Worm (Caenorhabditis elegans) whole organism, L3 larva: ENCODE data around the gene srbc-26.

Source experiments
- aly-2 ChIP-seq: fragments of 150-350 bp; optimal IDR thresholded peaks from 2 replicates; lab custom pipeline; 2014; ENCODE audit warnings: missing biosample characterization, missing genetic modification characterization
- ceh-82 ChIP-seq: fragments of 150-350 bp; optimal IDR thresholded peaks from 2 replicates; lab custom pipeline; 2014; ENCODE audit warnings: missing biosample characterization, missing genetic modification characterization
- elt-2 ChIP-seq: sonication (generic microtip); optimal IDR thresholded peaks from 2 replicates; lab custom pipeline; 2016; ENCODE audit warnings: missing genetic modification reagents, mild to moderate bottlenecking, missing genetic modification characterization, missing compliant biosample characterization
- fkh-10 ChIP-seq: sonication (generic microtip); optimal IDR thresholded peaks from 2 replicates; lab custom pipeline; 2017; ENCODE audit warnings: missing biosample characterization, missing genetic modification reagents, missing genetic modification characterization
- fos-1 ChIP-seq: fragments of 150-350 bp; optimal IDR thresholded peaks from 2 replicates; lab custom pipeline; 2014; ENCODE audit warnings: missing biosample characterization, missing genetic modification characterization
- lin-15B ChIP-seq: fragments of 150-350 bp; optimal IDR thresholded peaks from 2 replicates; lab custom pipeline; 2014; ENCODE audit warnings: missing biosample characterization, missing genetic modification characterization
- mdl-1 ChIP-seq: fragments of 150-350 bp; optimal IDR thresholded peaks from 2 replicates; lab custom pipeline; 2014; ENCODE audit warnings: missing biosample characterization, missing genetic modification characterization
- nhr-237 ChIP-seq: fragments of 150-350 bp; optimal IDR thresholded peaks from 2 replicates; lab custom pipeline; 2014; ENCODE audit warnings: missing biosample characterization, missing genetic modification characterization
- nhr-25 ChIP-seq: sonication (generic microtip); optimal IDR thresholded peaks from 2 replicates; lab custom pipeline; 2017; ENCODE audit warnings: missing biosample characterization, missing genetic modification characterization
- nhr-77 ChIP-seq: fragments of 150-350 bp; optimal IDR thresholded peaks from 2 replicates; lab custom pipeline; 2014; ENCODE audit warnings: missing biosample characterization, missing genetic modification characterization
- pqm-1 ChIP-seq: fragments of 150-350 bp; optimal IDR thresholded peaks from 2 replicates; lab custom pipeline; 2017; ENCODE audit warnings: missing biosample characterization, missing genetic modification characterization, inconsistent platforms
- unc-62 ChIP-seq: fragments of 150-350 bp; sonication (generic microtip); optimal IDR thresholded peaks from 4 replicates; lab custom pipeline; 2014; ENCODE audit warnings: missing biosample characterization, missing genetic modification reagents, missing genetic modification characterization
- ztf-11 ChIP-seq: fragments of 150-350 bp; optimal IDR thresholded peaks from 2 replicates; lab custom pipeline; 2014; ENCODE audit warnings: missing biosample characterization, missing genetic modification characterization

DNA sequence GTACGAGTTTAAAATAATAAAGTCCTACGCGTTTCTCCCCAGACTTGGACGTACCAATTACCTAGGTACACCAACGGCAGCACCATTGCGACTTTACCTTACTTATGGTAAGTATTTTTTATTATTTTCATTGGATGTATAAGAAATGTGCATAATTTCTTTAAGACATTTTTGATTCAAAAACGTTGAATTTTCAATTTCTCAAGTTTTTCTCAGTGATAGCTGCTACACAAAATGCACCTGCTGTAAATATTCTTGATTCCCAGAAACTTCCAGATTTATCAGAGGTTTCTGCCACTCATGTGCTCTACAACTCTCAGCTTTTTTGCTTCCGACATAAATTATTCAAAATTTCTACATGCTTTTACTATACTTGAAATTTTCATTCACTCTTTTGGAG, 10.4 kb downstream of the srbc-26 start, which contains the start of gene srh-159:
- no peak for TF ChIP-seq lin-15B (tag; lab: Kevin White, UChicago)
- TF ChIP-seq nhr-237 (tag; lab: Kevin White, UChicago), result no peak
- no peak for TF ChIP-seq nhr-25 (tag; lab: Kevin White, UChicago)
- TF ChIP-seq ceh-82 (tag; lab: Kevin White, UChicago), result no peak
- no peak for TF ChIP-seq ztf-11
- no peak for TF ChIP-seq unc-62
- TF ChIP-seq fos-1 (tag; lab: Kevin White, UChicago), result no peak
- no peak for TF ChIP-seq pqm-1 (tag; lab: Kevin White, UChicago)
- no peak for TF ChIP-seq aly-2
- TF ChIP-seq mdl-1 (tag; lab: Kevin White, UChicago), result no peak
- no peak for TF ChIP-seq nhr-77 (tag; lab: Kevin White, UChicago)
- no peak for TF ChIP-seq elt-2 (tag; lab: Kevin White, UChicago)
- TF ChIP-seq fkh-10 (GFP tag; lab: Kevin White, UChicago), result no peak
